Fruit fly (Drosophila melanogaster) whole organism: Measurements from ENCODE around the gene Prim1.

Experiments used
- CG8478 ChIP-seq: fragments of >200 bp; optimal IDR thresholded peaks from 2 replicates; lab custom pipeline; 2018; ENCODE audit warnings: inconsistent platforms
- Dll ChIP-seq: fragments of >200 bp; optimal IDR thresholded peaks from 2 replicates; lab custom pipeline; 2017
- EcR ChIP-seq, 2 experiments: fragments of >200 bp; optimal IDR thresholded peaks; 2 replicates each; lab custom pipeline; 2017; ENCODE audit warnings: missing biosample characterization in 2 of 2, missing genetic modification characterization in 2 of 2, missing genetic modification reagents in 2 of 2
- pan ChIP-seq: fragments of >200 bp; optimal IDR thresholded peaks from 2 replicates; lab custom pipeline; 2017
- psq ChIP-seq: fragments of >200 bp; optimal IDR thresholded peaks from 2 replicates; lab custom pipeline; 2017
- usp ChIP-seq: fragments of >200 bp; optimal IDR thresholded peaks from 2 replicates; lab custom pipeline; 2017; ENCODE audit warnings: missing biosample characterization, missing genetic modification characterization, mixed read lengths

The Prim1 gene

dm6 chr3L:8345182-8345581, 5.1 kb downstream of the Prim1 start:
- TF ChIP-seq EcR (GFP tag; optimal IDR thresholded peaks at IDR 0.05; lab: Kevin White, UChicago), result no peak
- TF ChIP-seq usp (GFP tag; lab: Kevin White, UChicago), result no peak
- no peak for TF ChIP-seq Dll (lab: Kevin White, UChicago)
- no peak for TF ChIP-seq CG8478 (lab: Kevin White, UChicago)

dm6 chr3L:8346100-8346980, 6.2 kb downstream of the Prim1 start, which contains the start of the genes CG7182 and GAPcenA:
CG7182 (minus strand) TSS chr3L:8346382.
GAPcenA (plus strand) TSS chr3L:8346561.
- no peak for TF ChIP-seq psq (lab: Kevin White, UChicago)
- TF ChIP-seq CG8478 (lab: Kevin White, UChicago), result no peak
- no peak for TF ChIP-seq pan
- no peak for TF ChIP-seq Dll (lab: Kevin White, UChicago)
- no peak for TF ChIP-seq usp (GFP tag; lab: Kevin White, UChicago)
- TF ChIP-seq EcR (GFP tag; optimal IDR thresholded peaks at IDR 0.05; lab: Kevin White, UChicago), result no peak

- no peak for TF ChIP-seq CG8478 (lab: Kevin White, UChicago)
- TF ChIP-seq psq (lab: Kevin White, UChicago), result no peak
- TF ChIP-seq Dll (lab: Kevin White, UChicago), result no peak
- TF ChIP-seq EcR (GFP tag; optimal IDR thresholded peaks at IDR 0.05; lab: Kevin White, UChicago), result no peak
- TF ChIP-seq usp (GFP tag; lab: Kevin White, UChicago), result no peak
- TF ChIP-seq pan, result no peak
Observed at dm6 chr3L:8347346-8347745, 7.2 kb downstream of the Prim1 start.

- TF ChIP-seq pan (no peak), CG8478 (lab: Kevin White, UChicago) (no peak), EcR (GFP tag; optimal IDR thresholded peaks at IDR 0.05; lab: Kevin White, UChicago) (no peak), psq (lab: Kevin White, UChicago) (no peak), usp (GFP tag; lab: Kevin White, UChicago) (no peak), Dll (lab: Kevin White, UChicago) (no peak)
Observed at dm6 chr3L:8356196-8356595, 16.1 kb downstream of the Prim1 start, which contains the start of gene Culd. Culd (minus strand) TSS chr3L:8356296.

dm6 chr3L:8358138-8358537, 18.0 kb downstream of the Prim1 start:
- no peak for TF ChIP-seq usp (GFP tag; lab: Kevin White, UChicago)
- TF ChIP-seq psq (lab: Kevin White, UChicago), result no peak
- TF ChIP-seq Dll (lab: Kevin White, UChicago), result no peak
- no peak for TF ChIP-seq pan
- no peak for TF ChIP-seq EcR (GFP tag; optimal IDR thresholded peaks at IDR 0.05; lab: Kevin White, UChicago)
- TF ChIP-seq CG8478 (lab: Kevin White, UChicago), result no peak

- no peak for TF ChIP-seq psq (lab: Kevin White, UChicago)
- TF ChIP-seq Dll (lab: Kevin White, UChicago), result no peak
- no peak for TF ChIP-seq EcR (GFP tag; optimal IDR thresholded peaks at IDR 0.05; lab: Kevin White, UChicago)
- no peak for TF ChIP-seq CG8478 (lab: Kevin White, UChicago)
- TF ChIP-seq pan, result no peak
- TF ChIP-seq usp (GFP tag; lab: Kevin White, UChicago), result no peak
Observed at dm6 chr3L:8358776-8359455, 18.8 kb downstream of the Prim1 start.

- TF ChIP-seq Dll (lab: Kevin White, UChicago), result no peak
- no peak for TF ChIP-seq usp (GFP tag; lab: Kevin White, UChicago)
- TF ChIP-seq pan, result no peak
- no peak for TF ChIP-seq psq (lab: Kevin White, UChicago)
- no peak for TF ChIP-seq CG8478 (lab: Kevin White, UChicago)
- TF ChIP-seq EcR (GFP tag; optimal IDR thresholded peaks at IDR 0.05; lab: Kevin White, UChicago), result no peak
Observed at dm6 chr3L:8360063-8360642, 20.0 kb downstream of the Prim1 start.

- TF ChIP-seq usp (GFP tag; lab: Kevin White, UChicago) (no peak), EcR (GFP tag; optimal IDR thresholded peaks at IDR 0.05; lab: Kevin White, UChicago) (no peak), Dll (lab: Kevin White, UChicago) (no peak), psq (lab: Kevin White, UChicago) (no peak), pan (no peak), CG8478 (lab: Kevin White, UChicago) (no peak)
Observed at dm6 chr3L:8360643-8361110, 20.6 kb downstream of the Prim1 start, which contains the start of gene Idh. Idh (minus strand) TSS chr3L:8360906.

dm6 chr3L:8363266-8363665, 23.2 kb downstream of the Prim1 start:
- no peak for TF ChIP-seq EcR (GFP tag; optimal IDR thresholded peaks at IDR 0.05; lab: Kevin White, UChicago)
- no peak for TF ChIP-seq usp (GFP tag; lab: Kevin White, UChicago)
- no peak for TF ChIP-seq pan
- no peak for TF ChIP-seq Dll (lab: Kevin White, UChicago)
- no peak for TF ChIP-seq psq (lab: Kevin White, UChicago)
- no peak for TF ChIP-seq CG8478 (lab: Kevin White, UChicago)

- TF ChIP-seq psq (lab: Kevin White, UChicago) (no peak), EcR (GFP tag; optimal IDR thresholded peaks at IDR 0.05; lab: Kevin White, UChicago) (peak in 1 of 2 experiments; percentile 9), pan (no peak), CG8478 (lab: Kevin White, UChicago) (no peak), usp (GFP tag; lab: Kevin White, UChicago) (no peak)
Observed at dm6 chr3L:8368694-8369344, 28.7 kb downstream of the Prim1 start.
